Worm (Caenorhabditis elegans): ENCODE results near the gene C17C3.1.

The C17C3.1 gene

DNA sequence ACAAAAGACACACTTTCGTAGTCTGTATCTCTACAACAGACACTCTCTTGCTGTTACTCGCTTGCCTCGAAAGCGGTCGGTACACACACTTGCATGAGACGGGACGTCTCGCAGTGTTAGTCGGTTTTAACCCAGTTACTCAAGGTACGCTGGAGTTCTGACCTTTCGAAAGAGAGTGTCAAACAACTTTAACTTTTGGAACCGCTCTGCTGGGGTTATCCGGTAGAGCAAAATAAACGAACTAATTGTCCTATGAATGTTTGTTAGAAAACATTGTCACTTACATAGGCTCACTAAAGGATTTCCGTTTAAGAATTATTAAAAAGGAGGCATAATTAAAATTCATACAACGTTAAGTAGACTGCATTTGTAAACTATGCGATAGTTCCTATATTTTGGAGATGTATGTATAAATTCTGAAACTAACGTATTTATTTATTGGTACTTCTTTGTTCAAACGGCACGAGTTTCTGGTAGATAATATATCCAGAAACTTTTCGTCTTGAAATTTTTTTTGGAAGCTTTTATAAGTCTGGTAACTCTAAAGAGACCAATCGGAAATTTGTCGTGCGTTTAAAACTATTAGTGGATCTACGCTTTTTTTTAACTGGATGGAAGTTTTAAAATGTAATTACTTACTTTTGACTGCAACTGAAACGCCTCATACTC lies 26.8 kb upstream of the C17C3.1 start (continued):
- TF ChIP-seq somi-1 (GFP tag; optimal IDR thresholded peaks at IDR 0.05): peak; percentile 94
- TF ChIP-seq rec-8 (tag; optimal IDR thresholded peaks at IDR 0.05): peak; percentile 69 to 72
- TF ChIP-seq B0019.2 (GFP tag; conservative IDR thresholded peaks at IDR 0.05): no peak
- 0 out of 2 replicates have a peak, but pooled peaks have one; percentile 79 for TF ChIP-seq ceh-40 (GFP tag; IDR thresholded peaks at IDR 0.05)
- TF ChIP-seq efl-1 (GFP tag; optimal IDR thresholded peaks at IDR 0.05): peak; percentile 47
- TF ChIP-seq snpc-4 (GFP tag; optimal IDR thresholded peaks at IDR 0.05): peak; percentile 98
- peak; percentile 99 to 100 (median 100) for TF ChIP-seq snpc-4 (tag; optimal IDR thresholded peaks at IDR 0.05)
- TF ChIP-seq cebp-1 (GFP tag; IDR thresholded peaks at IDR 0.05): peak; percentile 69
- TF ChIP-seq cebp-1 (tag; optimal IDR thresholded peaks at IDR 0.05): peak; percentile 95
- peak; percentile 49 for TF ChIP-seq madf-8 (GFP tag; conservative IDR thresholded peaks at IDR 0.05)
- peak; percentile 95 for TF ChIP-seq pha-4 (tag; optimal IDR thresholded peaks at IDR 0.05)
- peak; percentile 55 for TF ChIP-seq lsl-1 (GFP tag; optimal IDR thresholded peaks at IDR 0.05)
- TF ChIP-seq rcor-1 (GFP tag; IDR thresholded peaks at IDR 0.05): peak; percentile 92
- TF ChIP-seq akir-1 (GFP tag; optimal IDR thresholded peaks at IDR 0.05): peak; percentile 93
- TF ChIP-seq F57C9.4 (tag; optimal IDR thresholded peaks at IDR 0.05): peak; percentile 95
- TF ChIP-seq lag-1 (GFP tag; IDR thresholded peaks at IDR 0.05): peak; percentile 75; the same call in 1 of the 2 replicates
- peak; percentile 51 for TF ChIP-seq B0261.1 (tag; optimal IDR thresholded peaks at IDR 0.05)
- peak; percentile 91 for TF ChIP-seq Y56A3A.18 (GFP tag; IDR thresholded peaks at IDR 0.05)

DNA sequence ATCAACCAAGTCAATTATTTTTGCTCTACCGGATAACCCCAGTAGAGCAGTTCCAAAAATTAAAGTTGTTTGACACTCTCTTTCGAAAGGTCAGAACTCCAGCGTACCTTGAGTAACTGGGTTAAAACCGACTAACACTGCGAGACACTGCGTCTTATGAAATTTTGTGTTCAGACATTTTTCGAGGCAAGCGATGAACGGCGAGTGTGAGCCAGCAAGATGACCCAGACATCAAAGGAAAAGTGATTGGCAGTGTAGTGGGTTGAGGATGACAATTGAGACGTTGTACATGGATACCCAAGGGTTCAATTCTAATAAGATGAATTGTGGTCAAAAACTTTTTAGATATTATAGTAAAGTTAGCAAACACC lies 26.2 kb upstream of the C17C3.1 start:
- TF ChIP-seq nhr-80 (tag; optimal IDR thresholded peaks at IDR 0.05): peak; percentile 11
- TF ChIP-seq nhr-27 (tag; optimal IDR thresholded peaks at IDR 0.05): no peak
- TF ChIP-seq sptf-2 (GFP tag; optimal IDR thresholded peaks at IDR 0.05): no peak
- TF ChIP-seq nfya-2 (GFP tag; IDR thresholded peaks at IDR 0.05): no peak
- TF ChIP-seq mel-28 (tag; optimal IDR thresholded peaks at IDR 0.05; ENCODE audit: borderline replicate concordance): no peak
- no peak for TF ChIP-seq lsl-1 (GFP tag; optimal IDR thresholded peaks at IDR 0.05)
- no peak for TF ChIP-seq F37B4.10 (GFP tag; IDR thresholded peaks at IDR 0.05)
- TF ChIP-seq madf-3 (GFP tag; IDR thresholded peaks at IDR 0.05): no peak
- peak; percentile 34 for TF ChIP-seq attf-5 (GFP tag; optimal IDR thresholded peaks at IDR 0.05)
- TF ChIP-seq fkh-3 (tag; optimal IDR thresholded peaks at IDR 0.05): no peak
- 0 out of 2 replicates have a peak, but pooled peaks have one; percentile 9 for TF ChIP-seq egl-18 (GFP tag; IDR thresholded peaks at IDR 0.05)
- TF ChIP-seq unc-130 (GFP tag; optimal IDR thresholded peaks at IDR 0.05): no peak
- no peak for TF ChIP-seq ceh-40 (GFP tag; IDR thresholded peaks at IDR 0.05)
- no peak for TF ChIP-seq zim-3 (tag; optimal IDR thresholded peaks at IDR 0.05)
- peak; percentile 98 for TF ChIP-seq attf-6 (GFP tag; IDR thresholded peaks at IDR 0.05)
- TF ChIP-seq mcd-1 (GFP tag; IDR thresholded peaks at IDR 0.05): peak; percentile 61
- TF ChIP-seq pha-4 (tag; optimal IDR thresholded peaks at IDR 0.05): peak; percentile 92
- no peak for TF ChIP-seq somi-1 (GFP tag; optimal IDR thresholded peaks at IDR 0.05)
- no peak for TF ChIP-seq bed-2 (GFP tag; IDR thresholded peaks at IDR 0.05)
- no peak for TF ChIP-seq dpff-1 (tag; optimal IDR thresholded peaks at IDR 0.05)
- TF ChIP-seq F33H1.4 (GFP tag; IDR thresholded peaks at IDR 0.05): no peak
- TF ChIP-seq F23B12.7 (tag; optimal IDR thresholded peaks at IDR 0.05; ENCODE audit: insufficient read depth): peak; percentile 25
- no peak for TF ChIP-seq ztf-3 (GFP tag; optimal IDR thresholded peaks at IDR 0.05)
- peak; percentile 11; the same call in 1 of the 2 replicates for TF ChIP-seq hsf-1 (GFP tag; IDR thresholded peaks at IDR 0.05)
- TF ChIP-seq tbp1 (GFP tag; optimal IDR thresholded peaks at IDR 0.05): peak; percentile 74
- no peak for TF ChIP-seq T26A5.8 (tag; optimal IDR thresholded peaks at IDR 0.05)
- TF ChIP-seq nhr-120 (GFP tag; IDR thresholded peaks at IDR 0.05): no peak
- TF ChIP-seq ekl-4 (GFP tag; IDR thresholded peaks at IDR 0.05): no peak
- TF ChIP-seq aptf-2 (GFP tag; conservative IDR thresholded peaks at IDR 0.05): no peak
- TF ChIP-seq snpc-1.1 (tag; optimal IDR thresholded peaks at IDR 0.05; ENCODE audit: insufficient read depth): peak; percentile 82
- no peak for TF ChIP-seq Y95B8A.8 (GFP tag; IDR thresholded peaks at IDR 0.05)
- TF ChIP-seq ets-4 (GFP tag; optimal IDR thresholded peaks at IDR 0.05): peak; percentile 33
- no peak for TF ChIP-seq rec-8 (tag; optimal IDR thresholded peaks at IDR 0.05)
- TF ChIP-seq D2030.7 (GFP tag; IDR thresholded peaks at IDR 0.05): no peak
